Fruit fly (Drosophila melanogaster): ENCODE data around the gene Naa20B.

The Naa20B gene

DNA sequence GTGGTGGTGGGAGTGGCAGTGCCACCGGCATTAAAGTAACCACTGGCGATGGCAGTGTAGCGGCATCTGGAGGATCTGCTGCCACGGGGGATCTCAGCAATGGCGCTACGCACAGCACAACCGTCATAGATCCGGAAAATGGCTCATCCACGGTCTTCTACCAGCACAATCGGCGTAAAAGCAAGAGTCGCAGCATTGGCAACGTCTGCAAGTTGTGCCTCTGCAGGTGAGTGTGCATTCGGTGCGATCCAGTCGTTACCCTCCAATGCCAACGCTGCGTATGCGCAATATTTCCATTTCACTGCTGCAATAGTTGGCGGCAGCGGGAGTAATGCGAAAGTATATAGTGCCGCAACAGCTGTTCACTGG, 33.8 kb downstream of the Naa20B start (continued):
- TF ChIP-seq corto (GFP tag; optimal IDR thresholded peaks at IDR 0.05) (no peak), phol (tag; optimal IDR thresholded peaks at IDR 0.05) (no peak), CG4707 (GFP tag; optimal IDR thresholded peaks at IDR 0.05) (no peak), CrebB (tag; optimal IDR thresholded peaks at IDR 0.05) (no peak), CG4424 (GFP tag; optimal IDR thresholded peaks at IDR 0.05) (no peak), Atf6 (GFP tag; IDR thresholded peaks at IDR 0.05) (peak; percentile 6; the same call in 1 of the 2 replicates), CG14441 (GFP tag; IDR thresholded peaks at IDR 0.05) (peak; percentile 61; the same call in 1 of the 2 replicates), CG2875 (GFP tag; optimal IDR thresholded peaks at IDR 0.05) (no peak), HLH3B (GFP tag; IDR thresholded peaks at IDR 0.05) (no peak; the same call in 1 of the 2 replicates), lbe (GFP tag; optimal IDR thresholded peaks at IDR 0.05) (no peak), Camta (GFP tag; optimal IDR thresholded peaks at IDR 0.05) (no peak), CG8765 (GFP tag; IDR thresholded peaks at IDR 0.05) (no peak), yki (optimal IDR thresholded peaks at IDR 0.05) (no peak), Lim3 (GFP tag; IDR thresholded peaks at IDR 0.05) (no peak), Lpt (GFP tag; optimal IDR thresholded peaks at IDR 0.05) (no peak), CG6689 (GFP tag; IDR thresholded peaks at IDR 0.05) (peak; percentile 36; the same call in 1 of the 2 replicates), CG32772 (GFP tag; IDR thresholded peaks at IDR 0.05) (0 out of 2 replicates have a peak, but pooled peaks have one; percentile 36), CG18476 (GFP tag; optimal IDR thresholded peaks at IDR 0.05) (no peak), CG15073 (GFP tag; optimal IDR thresholded peaks at IDR 0.05) (no peak), CG17802 (tag; optimal IDR thresholded peaks at IDR 0.05) (no peak), CG9932 (GFP tag; IDR thresholded peaks at IDR 0.05) (no peak), jumu (GFP tag; optimal IDR thresholded peaks at IDR 0.05) (no peak), lmd (GFP tag; IDR thresholded peaks at IDR 0.05) (0 out of 2 replicates have a peak, but pooled peaks have one; percentile 20), sna (GFP tag; IDR thresholded peaks at IDR 0.05; ENCODE audit: partially characterized antibody) (no peak), Sox102F (GFP tag; optimal IDR thresholded peaks at IDR 0.05) (no peak), BEAF-32 (GFP tag; optimal IDR thresholded peaks at IDR 0.05) (no peak), CG8281 (tag; optimal IDR thresholded peaks at IDR 0.05) (no peak), onecut (GFP tag; IDR thresholded peaks at IDR 0.05) (no peak), amos (GFP tag; IDR thresholded peaks at IDR 0.05; ENCODE audit: partially characterized antibody) (no peak), klu (GFP tag; IDR thresholded peaks at IDR 0.05) (0 out of 2 replicates have a peak, but pooled peaks have one; percentile 13), Hsf (GFP tag; optimal IDR thresholded peaks at IDR 0.05) (no peak), hbn (GFP tag; IDR thresholded peaks at IDR 0.05; ENCODE audit: partially characterized antibody) (no peak), CG12299 (tag; optimal IDR thresholded peaks at IDR 0.05) (no peak), CG2202 (tag; optimal IDR thresholded peaks at IDR 0.05) (no peak), Med (GFP tag) (peak; percentile 25), pan (optimal IDR thresholded peaks at IDR 0.05) (no peak), pan (GFP tag; optimal IDR thresholded peaks at IDR 0.05 in 1 of 2, IDR thresholded peaks at IDR 0.05 in 1 of 2) (peak in 1 of 2 experiments; percentile 13), Doc2 (GFP tag; IDR thresholded peaks at IDR 0.05) (no peak), pb (GFP tag; optimal IDR thresholded peaks at IDR 0.05) (no peak), CG34224 (GFP tag; IDR thresholded peaks at IDR 0.05; ENCODE audit: partially characterized antibody) (no peak), CG12391 (tag; optimal IDR thresholded peaks at IDR 0.05) (no peak), CG11695 (GFP tag; IDR thresholded peaks at IDR 0.05) (no peak; the same call in 2 of the 3 replicates), D19B (GFP tag; optimal IDR thresholded peaks at IDR 0.05) (peak; percentile 7), bsh (GFP tag; optimal IDR thresholded peaks at IDR 0.05) (no peak), Awh (GFP tag; IDR thresholded peaks at IDR 0.05) (no peak), CG31441 (GFP tag; IDR thresholded peaks at IDR 0.05) (no peak), dysf (GFP tag; IDR thresholded peaks at IDR 0.05) (no peak), CG6683 (GFP tag; optimal IDR thresholded peaks at IDR 0.05) (no peak), H15 (GFP tag; IDR thresholded peaks at IDR 0.05) (no peak), Dbx (GFP tag; IDR thresholded peaks at IDR 0.05) (no peak), NC2α (GFP tag; optimal IDR thresholded peaks at IDR 0.05) (no peak), eyg (GFP tag; optimal IDR thresholded peaks at IDR 0.05) (no peak)

All from whole organism, embryonic.